Worm (Caenorhabditis elegans) whole organism, L1 larva: ENCODE data around the gene C04E6.12.

Experiments used
- C04F5.9 ChIP-seq: sonication (generic microtip); optimal IDR thresholded peaks from 2 replicates; lab custom pipeline; 2016; ENCODE audit warnings: missing genetic modification characterization, missing compliant biosample characterization
- C16A3.4 ChIP-seq: fragments of 150-350 bp; optimal IDR thresholded peaks from 2 replicates; lab custom pipeline; 2014; ENCODE audit warnings: missing biosample characterization, missing genetic modification characterization
- alr-1 ChIP-seq: fragments of 200-800 bp; sonication (Bioruptor generic); optimal IDR thresholded peaks from 2 replicates; lab custom pipeline; 2018; ENCODE audit warnings: borderline replicate concordance, mild to moderate bottlenecking, missing genetic modification characterization, missing compliant biosample characterization
- ama-1 ChIP-seq: fragments of 150-350 bp; optimal IDR thresholded peaks from 2 replicates; lab custom pipeline; 2014
- blmp-1 ChIP-seq: fragments of 150-350 bp; optimal IDR thresholded peaks from 2 replicates; lab custom pipeline; 2014; ENCODE audit warnings: missing biosample characterization, missing genetic modification characterization
- dpl-1 ChIP-seq, 3 experiments: fragments of 150-350 bp in 2 of 3; sonication (generic microtip) in 1 of 3; optimal IDR thresholded peaks; 2 replicates each; lab custom pipeline; 2014 to 2017; ENCODE audit warnings: missing biosample characterization in 3 of 3, missing genetic modification characterization in 3 of 3, missing genetic modification reagents in 3 of 3
- dsc-1 ChIP-seq: sonication (generic microtip); optimal IDR thresholded peaks from 2 replicates; lab custom pipeline; 2016; ENCODE audit warnings: mild to moderate bottlenecking, missing genetic modification characterization, missing compliant biosample characterization
- efl-3 ChIP-seq: fragments of 200-800 bp; sonication (Bioruptor generic); optimal IDR thresholded peaks from 2 replicates; lab custom pipeline; 2018; ENCODE audit warnings: mild to moderate bottlenecking, missing genetic modification characterization, missing compliant biosample characterization
- elt-3 ChIP-seq, 6 experiments: fragments of 150-350 bp in 1 of 6; sonication (generic microtip); optimal IDR thresholded peaks; 2 replicates each; lab custom pipeline; 2017 to 2018; ENCODE audit warnings: missing biosample characterization in 6 of 6, missing genetic modification characterization in 6 of 6, inconsistent platforms in 1 of 6
- fkh-8 ChIP-seq: sonication (generic microtip); optimal IDR thresholded peaks from 2 replicates; lab custom pipeline; 2016; ENCODE audit warnings: mild to moderate bottlenecking, missing genetic modification characterization, missing compliant biosample characterization
- fos-1 ChIP-seq: fragments of 150-350 bp; optimal IDR thresholded peaks from 2 replicates; lab custom pipeline; 2014; ENCODE audit warnings: missing biosample characterization, missing genetic modification characterization
- grh-1 ChIP-seq: fragments of 200-800 bp; sonication (Bioruptor generic); IDR thresholded peaks from 2 replicates; pipeline ENCODE4 v1.3.6; 2022; ENCODE audit warnings: missing genetic modification reagents, missing genetic modification characterization, missing compliant biosample characterization
- hlh-17 ChIP-seq: fragments of 200-800 bp; sonication (Bioruptor generic); optimal IDR thresholded peaks from 2 replicates; lab custom pipeline; 2018; ENCODE audit warnings: missing genetic modification characterization, mild to moderate bottlenecking, missing compliant biosample characterization, moderate library complexity, borderline replicate concordance
- hlh-4 ChIP-seq: sonication (generic microtip); optimal IDR thresholded peaks from 2 replicates; lab custom pipeline; 2016; ENCODE audit warnings: mild to moderate bottlenecking, missing genetic modification characterization, missing compliant biosample characterization
- hpl-2 ChIP-seq: fragments of 150-350 bp; optimal IDR thresholded peaks from 2 replicates; lab custom pipeline; 2014; ENCODE audit warnings: missing biosample characterization, missing genetic modification reagents, missing genetic modification characterization
- irx-1 ChIP-seq: sonication (generic microtip); optimal IDR thresholded peaks from 2 replicates; lab custom pipeline; 2016; ENCODE audit warnings: missing genetic modification characterization, missing compliant biosample characterization
- lin-13 ChIP-seq: fragments of 150-350 bp; optimal IDR thresholded peaks from 2 replicates; lab custom pipeline; 2014; ENCODE audit warnings: missing biosample characterization, missing genetic modification reagents, missing genetic modification characterization
- lin-14 ChIP-seq: fragments of 200-800 bp; sonication (Bioruptor generic); optimal IDR thresholded peaks from 2 replicates; lab custom pipeline; 2018; ENCODE audit warnings: mild to moderate bottlenecking, missing genetic modification characterization, moderate library complexity, missing compliant biosample characterization
- lin-35 ChIP-seq, 2 experiments: fragments of 150-350 bp; optimal IDR thresholded peaks; 2 replicates each; lab custom pipeline; 2014; ENCODE audit warnings: missing biosample characterization in 2 of 2, missing genetic modification characterization in 2 of 2, missing genetic modification reagents in 2 of 2
- lir-3 ChIP-seq: sonication (generic microtip); optimal IDR thresholded peaks from 2 replicates; lab custom pipeline; 2016; ENCODE audit warnings: mild to moderate bottlenecking, missing genetic modification characterization, moderate library complexity, missing compliant biosample characterization; ENCODE audit not compliant: poor library complexity
- lsy-2 ChIP-seq, 2 experiments: fragments of 150-350 bp; optimal IDR thresholded peaks; 2 replicates each; lab custom pipeline; 2014; ENCODE audit warnings: missing biosample characterization in 2 of 2, missing genetic modification characterization in 2 of 2
- mab-9 ChIP-seq: fragments of 200-800 bp; sonication (Bioruptor generic); IDR thresholded peaks from 2 replicates; pipeline ENCODE4 v1.3.6; 2022; ENCODE audit warnings: missing genetic modification reagents, missing genetic modification characterization, missing compliant biosample characterization
- mef-2 ChIP-seq: fragments of 150-350 bp; optimal IDR thresholded peaks from 2 replicates; lab custom pipeline; 2014; ENCODE audit warnings: missing biosample characterization, missing genetic modification characterization
- mep-1 ChIP-seq: fragments of 150-350 bp; optimal IDR thresholded peaks from 2 replicates; lab custom pipeline; 2014; ENCODE audit warnings: missing biosample characterization, missing genetic modification characterization
- nhr-19 ChIP-seq: fragments of 200-800 bp; sonication (Bioruptor generic); conservative IDR thresholded peaks from 2 replicates; pipeline ENCODE4 v1.3.6; 2022; ENCODE audit warnings: missing genetic modification characterization, missing compliant biosample characterization
- nhr-20 ChIP-seq: sonication (generic microtip); optimal IDR thresholded peaks from 2 replicates; lab custom pipeline; 2016; ENCODE audit warnings: mild to moderate bottlenecking, missing genetic modification characterization, missing compliant biosample characterization
- nhr-237 ChIP-seq: fragments of 150-350 bp; optimal IDR thresholded peaks from 2 replicates; lab custom pipeline; 2014; ENCODE audit warnings: missing biosample characterization, missing genetic modification characterization
- nhr-28 ChIP-seq: fragments of 150-350 bp; optimal IDR thresholded peaks from 2 replicates; lab custom pipeline; 2014; ENCODE audit warnings: missing biosample characterization, missing genetic modification characterization
- nhr-47 ChIP-seq: sonication (generic microtip); optimal IDR thresholded peaks from 2 replicates; lab custom pipeline; 2016; ENCODE audit warnings: mild to moderate bottlenecking, missing genetic modification characterization, moderate library complexity, missing compliant biosample characterization
- nhr-77 ChIP-seq: fragments of 150-350 bp; optimal IDR thresholded peaks from 2 replicates; lab custom pipeline; 2014; ENCODE audit warnings: missing biosample characterization, missing genetic modification characterization
- nhr-84 ChIP-seq: sonication (generic microtip); optimal IDR thresholded peaks from 2 replicates; lab custom pipeline; 2017; ENCODE audit warnings: missing biosample characterization, missing genetic modification characterization
- nhr-90 ChIP-seq: sonication (generic microtip); optimal IDR thresholded peaks from 2 replicates; lab custom pipeline; 2016; ENCODE audit warnings: mild to moderate bottlenecking, missing genetic modification characterization, missing compliant biosample characterization; ENCODE audit not compliant: poor library complexity
- pax-3 ChIP-seq: fragments of 200-800 bp; sonication (Bioruptor generic); optimal IDR thresholded peaks from 2 replicates; lab custom pipeline; 2018; ENCODE audit warnings: mild to moderate bottlenecking, missing genetic modification characterization, moderate library complexity, missing compliant biosample characterization
- snpc-4 ChIP-seq: fragments of 150-350 bp; optimal IDR thresholded peaks from 2 replicates; lab custom pipeline; 2014; ENCODE audit warnings: missing biosample characterization, missing genetic modification characterization
- snu-23 ChIP-seq: sonication (generic microtip); optimal IDR thresholded peaks from 2 replicates; lab custom pipeline; 2016; ENCODE audit warnings: missing genetic modification characterization, missing compliant biosample characterization
- sptf-1 ChIP-seq: fragments of 150-350 bp; optimal IDR thresholded peaks from 2 replicates; lab custom pipeline; 2014; ENCODE audit warnings: missing biosample characterization, missing genetic modification characterization
- sup-37 ChIP-seq: fragments of 200-800 bp; sonication (Bioruptor generic); optimal IDR thresholded peaks from 2 replicates; lab custom pipeline; 2018; ENCODE audit warnings: mild to moderate bottlenecking, missing genetic modification characterization, missing compliant biosample characterization
- unc-130 ChIP-seq: fragments of 150-350 bp; optimal IDR thresholded peaks from 2 replicates; lab custom pipeline; 2017; ENCODE audit warnings: missing biosample characterization, missing genetic modification characterization, inconsistent platforms
- unc-62 ChIP-seq: fragments of 150-350 bp; optimal IDR thresholded peaks from 2 replicates; lab custom pipeline; 2014; ENCODE audit warnings: missing biosample characterization, missing genetic modification reagents, missing genetic modification characterization
- unc-86 ChIP-seq: sonication (generic microtip); optimal IDR thresholded peaks from 2 replicates; lab custom pipeline; 2016; ENCODE audit warnings: missing genetic modification characterization, missing compliant biosample characterization
- unc-98 ChIP-seq: fragments of 200-800 bp; sonication (Bioruptor generic); IDR thresholded peaks from 2 replicates; pipeline ENCODE4 v1.3.6; 2022; ENCODE audit warnings: missing genetic modification characterization, missing compliant biosample characterization
- xbp-1 ChIP-seq: sonication (generic microtip); optimal IDR thresholded peaks from 2 replicates; lab custom pipeline; 2016; ENCODE audit warnings: missing genetic modification characterization, missing compliant biosample characterization
- ztf-11 ChIP-seq, 2 experiments: sonication (generic microtip); optimal IDR thresholded peaks; 2 replicates each; lab custom pipeline; 2016 to 2017; ENCODE audit warnings: missing genetic modification characterization in 2 of 2, missing biosample characterization in 1 of 2, missing compliant biosample characterization in 1 of 2

C04E6.12 gene

ce11 chrV:5963696-5964095 is 43.9 kb upstream of the C04E6.12 start, which contains the start of gene pcm-1 (continued):
- no peak for TF ChIP-seq nhr-20 (tag; lab: Kevin White, UChicago)
- no peak for TF ChIP-seq efl-3 (GFP tag; lab: Kevin White, UChicago)
- peak; percentile 45 for TF ChIP-seq snu-23 (GFP tag; lab: Kevin White, UChicago)
- TF ChIP-seq alr-1 (tag; lab: Kevin White, UChicago) = no peak
- peak; percentile 67 for TF ChIP-seq lin-14 (GFP tag; lab: Kevin White, UChicago)
- no peak for TF ChIP-seq unc-62
- no peak for TF ChIP-seq lin-13 (GFP tag; lab: Kevin White, UChicago)
- peak in 1 of 3 experiments; percentile 34 for TF ChIP-seq dpl-1 (GFP tag; optimal IDR thresholded peaks at IDR 0.05; lab: Kevin White, UChicago)
- no peak for TF ChIP-seq C04F5.9 (tag; lab: Kevin White, UChicago)
- TF ChIP-seq hlh-4 (tag; lab: Kevin White, UChicago) = no peak
- TF ChIP-seq xbp-1 (tag; lab: Kevin White, UChicago) = no peak
- no peak for TF ChIP-seq lir-3
- peak; percentile 40 for TF ChIP-seq blmp-1
- TF ChIP-seq hlh-17 = no peak
- TF ChIP-seq mep-1 = peak; percentile 11
- no peak for TF ChIP-seq sup-37
- no peak for TF ChIP-seq elt-3 (tag; optimal IDR thresholded peaks at IDR 0.05; lab: Kevin White, UChicago)
- no peak for TF ChIP-seq nhr-84 (tag; lab: Kevin White, UChicago)
- TF ChIP-seq lsy-2 (tag; optimal IDR thresholded peaks at IDR 0.05; lab: Kevin White, UChicago) = peak; percentile 5 to 37
- no peak for TF ChIP-seq nhr-77 (tag; lab: Kevin White, UChicago)
- no peak for TF ChIP-seq hpl-2 (GFP tag; lab: Kevin White, UChicago)
- no peak for TF ChIP-seq C16A3.4 (tag; lab: Kevin White, UChicago)
- TF ChIP-seq snpc-4 = no peak
- TF ChIP-seq ztf-11 (tag; optimal IDR thresholded peaks at IDR 0.05; lab: Kevin White, UChicago) = no peak
- no peak for TF ChIP-seq nhr-237 (tag; lab: Kevin White, UChicago)
- TF ChIP-seq nhr-47 = no peak
- TF ChIP-seq dsc-1 = peak; percentile 1
- TF ChIP-seq fkh-8 = no peak
- TF ChIP-seq unc-98 (GFP tag; lab: Robert Waterston, UW) = no peak
- TF ChIP-seq unc-130 (tag; lab: Kevin White, UChicago) = peak; percentile 15
- TF ChIP-seq grh-1 = no peak
- TF ChIP-seq mab-9 = no peak
- no peak for TF ChIP-seq nhr-90 (tag; lab: Kevin White, UChicago)
- no peak for TF ChIP-seq fos-1 (tag; lab: Kevin White, UChicago)

ce11 chrV:5963092-5963491 is 43.3 kb upstream of the C04E6.12 start:
- TF ChIP-seq unc-86 (tag; lab: Kevin White, UChicago) (no peak), irx-1 (tag; lab: Kevin White, UChicago) (no peak), nhr-77 (tag; lab: Kevin White, UChicago) (no peak), nhr-19 (GFP tag; lab: Robert Waterston, UW) (no peak), mef-2 (tag; lab: Kevin White, UChicago) (no peak), hlh-17 (no peak), lin-35 (GFP tag; optimal IDR thresholded peaks at IDR 0.05; lab: Kevin White, UChicago) (no peak), fos-1 (tag; lab: Kevin White, UChicago) (no peak), pax-3 (tag; lab: Kevin White, UChicago) (no peak), ama-1 (lab: Kevin White, UChicago) (no peak), nhr-28 (no peak), sptf-1 (tag; lab: Kevin White, UChicago) (no peak), blmp-1 (no peak), dpl-1 (GFP tag; optimal IDR thresholded peaks at IDR 0.05; lab: Kevin White, UChicago) (no peak), lir-3 (no peak)
- TF ChIP-seq, all 84 proteins: peak for 0
